Worm (Caenorhabditis elegans): Measurements from ENCODE around the gene ZC196.5.

DNA sequence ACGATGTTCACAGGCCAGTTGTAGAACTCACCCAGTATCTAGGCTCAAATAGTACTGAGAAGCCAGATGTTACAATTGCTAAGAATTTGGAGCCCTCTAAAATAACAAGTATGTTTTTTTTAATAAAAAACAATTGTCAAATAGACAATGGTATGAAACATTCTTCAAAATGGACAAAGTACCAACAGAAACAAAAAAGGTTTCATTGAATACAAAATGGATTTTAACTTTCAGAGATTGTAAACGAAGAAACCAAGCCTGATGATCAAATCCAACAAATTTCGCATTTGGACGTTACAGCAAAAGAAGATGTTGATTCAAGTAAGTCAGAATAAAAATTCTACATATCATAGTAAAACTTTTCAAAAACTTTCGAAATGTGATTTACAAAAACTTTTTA, 2.1 kb upstream of the ZC196.5 start, which contains the start of gene ZC196.9:
- TF ChIP-seq tab-1 (GFP tag; IDR thresholded peaks at IDR 0.05) (no peak), flt-1 (GFP tag; IDR thresholded peaks at IDR 0.05) (no peak)

All from whole organism, midembryonic.